Fruit fly (Drosophila melanogaster) whole organism, embryonic: ENCODE measurements around the gene Acn.

Experiments used
- Abd-B ChIP-seq: fragments of 200-800 bp; sonication (Bioruptor generic); optimal IDR thresholded peaks from 2 replicates; lab custom pipeline; 2018; ENCODE audit warnings: missing biosample characterization, mild to moderate bottlenecking, missing genetic modification characterization, moderate library complexity
- C15 ChIP-seq: fragments of 200-800 bp; sonication (Bioruptor generic); IDR thresholded peaks from 3 replicates; pipeline ENCODE4 v1.3.6; 2022; ENCODE audit warnings: missing biosample characterization, missing genetic modification characterization
- CG10274 ChIP-seq: fragments of 200-800 bp; sonication (Bioruptor generic); optimal IDR thresholded peaks from 3 replicates; lab custom pipeline; 2017; ENCODE audit warnings: missing biosample characterization, mild to moderate bottlenecking, missing genetic modification characterization
- CG10366 ChIP-seq: fragments of 200-800 bp; sonication (Bioruptor generic); IDR thresholded peaks from 2 replicates; pipeline ENCODE4 v1.3.6; 2022; ENCODE audit warnings: missing biosample characterization, missing genetic modification characterization
- CG10565 ChIP-seq: fragments of 200-800 bp; sonication (Bioruptor generic); optimal IDR thresholded peaks from 3 replicates; lab custom pipeline; 2016; ENCODE audit warnings: missing biosample characterization, mild to moderate bottlenecking, missing genetic modification characterization
- CG13424 ChIP-seq: fragments of 200-800 bp; sonication (Bioruptor generic); optimal IDR thresholded peaks from 2 replicates; lab custom pipeline; 2019; ENCODE audit warnings: missing biosample characterization, mild to moderate bottlenecking, missing genetic modification characterization, moderate library complexity
- CG13624 ChIP-seq: fragments of 200-800 bp; sonication (Bioruptor generic); optimal IDR thresholded peaks from 2 replicates; lab custom pipeline; 2016; ENCODE audit warnings: missing biosample characterization, missing genetic modification characterization
- CG14667 ChIP-seq: fragments of 200-800 bp; sonication (Bioruptor generic); IDR thresholded peaks from 2 replicates; pipeline ENCODE4 v1.3.6; 2022; ENCODE audit warnings: missing biosample characterization, missing genetic modification characterization
- CG15073 ChIP-seq: fragments of 200-800 bp; sonication (Bioruptor generic); optimal IDR thresholded peaks from 2 replicates; lab custom pipeline; 2016; ENCODE audit warnings: missing biosample characterization, missing genetic modification characterization
- CG15479 ChIP-seq: fragments of 200-800 bp; sonication (Bioruptor generic); optimal IDR thresholded peaks from 3 replicates; lab custom pipeline; 2019; ENCODE audit warnings: missing biosample characterization, mild to moderate bottlenecking, missing genetic modification characterization, moderate library complexity
- CG16863 ChIP-seq: fragments of 200-800 bp; sonication (Bioruptor generic); optimal IDR thresholded peaks from 3 replicates; lab custom pipeline; 2016; ENCODE audit warnings: missing biosample characterization, missing genetic modification characterization
- CG2120 ChIP-seq: fragments of 200-800 bp; sonication (Bioruptor generic); optimal IDR thresholded peaks from 3 replicates; lab custom pipeline; 2016; ENCODE audit warnings: missing biosample characterization, missing genetic modification characterization
- CG31224 ChIP-seq: fragments of 200-800 bp; sonication (Bioruptor generic); IDR thresholded peaks from 2 replicates; pipeline ENCODE4 v1.3.6; 2022; ENCODE audit warnings: missing biosample characterization, missing genetic modification characterization
- CG32767 ChIP-seq: fragments of 200-800 bp; sonication (Bioruptor generic); IDR thresholded peaks from 2 replicates; pipeline ENCODE4 v1.3.6; 2022; ENCODE audit warnings: missing biosample characterization, missing genetic modification characterization
- CG3407 ChIP-seq: fragments of 200-800 bp; sonication (Bioruptor generic); optimal IDR thresholded peaks from 2 replicates; lab custom pipeline; 2018; ENCODE audit warnings: missing biosample characterization, mild to moderate bottlenecking, missing genetic modification characterization
- CG3995 ChIP-seq: fragments of 200-800 bp; sonication (Bioruptor generic); optimal IDR thresholded peaks from 3 replicates; lab custom pipeline; 2016; ENCODE audit warnings: missing biosample characterization, missing genetic modification characterization
- CG4404 ChIP-seq: fragments of 200-800 bp; sonication (Bioruptor generic); IDR thresholded peaks from 2 replicates; pipeline ENCODE4 v1.3.6; 2022; ENCODE audit warnings: missing biosample characterization, missing genetic modification characterization
- CG4730 ChIP-seq: fragments of 200-800 bp; sonication (Bioruptor generic); IDR thresholded peaks from 2 replicates; pipeline ENCODE4 v1.3.6; 2022; ENCODE audit warnings: missing biosample characterization, missing genetic modification characterization
- CG7987 ChIP-seq: fragments of 200-800 bp; sonication (Bioruptor generic); optimal IDR thresholded peaks from 2 replicates; lab custom pipeline; 2018; ENCODE audit warnings: missing biosample characterization, mild to moderate bottlenecking, missing genetic modification characterization, moderate library complexity
- CG8290 ChIP-seq, 3 experiments: fragments of 200-800 bp; sonication (Bioruptor generic); optimal IDR thresholded peaks; 2 replicates each; lab custom pipeline; 2016 to 2019; ENCODE audit warnings: missing biosample characterization in 3 of 3, missing genetic modification characterization in 3 of 3, mild to moderate bottlenecking in 2 of 3, moderate library complexity in 1 of 3
- CG8478 ChIP-seq: fragments of >200 bp; optimal IDR thresholded peaks from 2 replicates; lab custom pipeline; 2018
- CG8924 ChIP-seq: fragments of 200-800 bp; optimal IDR thresholded peaks from 3 replicates; lab custom pipeline; 2019; ENCODE audit warnings: missing biosample characterization, mild to moderate bottlenecking, missing genetic modification characterization, moderate library complexity
- Chrac-16 ChIP-seq: fragments of 200-800 bp; sonication (Bioruptor generic); optimal IDR thresholded peaks from 3 replicates; lab custom pipeline; 2016; ENCODE audit warnings: missing biosample characterization, missing genetic modification characterization
- D ChIP-seq, 2 experiments: fragments of 200-800 bp in 1 of 2; fragments of >200 bp in 1 of 2; sonication (Bioruptor generic) in 1 of 2; optimal IDR thresholded peaks; 2 replicates in 1 of 2; 3 replicates in 1 of 2; lab custom pipeline; 2017; ENCODE audit warnings: mild to moderate bottlenecking in 1 of 2, missing biosample characterization in 1 of 2, missing genetic modification characterization in 1 of 2, missing genetic modification reagents in 1 of 2
- Doc2 ChIP-seq: fragments of 200-800 bp; sonication (Bioruptor generic); IDR thresholded peaks from 2 replicates; pipeline ENCODE4 v1.3.6; 2022; ENCODE audit warnings: missing biosample characterization, missing genetic modification characterization
- HLH3B ChIP-seq: fragments of 200-800 bp; sonication (Bioruptor generic); IDR thresholded peaks from 2 replicates; pipeline ENCODE4 v1.3.6; 2022; ENCODE audit warnings: missing biosample characterization, missing genetic modification characterization
- Hmx ChIP-seq: fragments of 200-800 bp; sonication (Bioruptor generic); optimal IDR thresholded peaks from 2 replicates; lab custom pipeline; 2016; ENCODE audit warnings: missing biosample characterization, missing genetic modification characterization
- Lim3 ChIP-seq: fragments of 200-800 bp; sonication (Bioruptor generic); IDR thresholded peaks from 2 replicates; pipeline ENCODE4 v1.3.6; 2022; ENCODE audit warnings: missing biosample characterization, missing genetic modification characterization
- Mes4 ChIP-seq: fragments of 200-800 bp; sonication (Bioruptor generic); optimal IDR thresholded peaks from 2 replicates; lab custom pipeline; 2016; ENCODE audit warnings: missing biosample characterization, missing genetic modification characterization
- NC2β ChIP-seq: fragments of 200-800 bp; sonication (Bioruptor generic); optimal IDR thresholded peaks from 2 replicates; lab custom pipeline; 2016; ENCODE audit warnings: missing biosample characterization, missing genetic modification characterization
- Neu2 ChIP-seq: fragments of 200-800 bp; sonication (Bioruptor generic); optimal IDR thresholded peaks from 3 replicates; lab custom pipeline; 2016; ENCODE audit warnings: missing biosample characterization, missing genetic modification characterization, borderline replicate concordance
- Opbp ChIP-seq: fragments of 200-800 bp; sonication (Bioruptor generic); IDR thresholded peaks from 3 replicates; pipeline ENCODE4 v1.3.6; 2022; ENCODE audit warnings: missing biosample characterization, missing genetic modification characterization; ENCODE audit not compliant: partially characterized antibody
- Sin3A ChIP-seq: fragments of >200 bp; optimal IDR thresholded peaks from 2 replicates; lab custom pipeline; 2018
- Stat92E ChIP-seq, 3 experiments: fragments of >200 bp in 2 of 3; fragments of 200-800 bp in 1 of 3; sonication (Bioruptor generic) in 1 of 3; optimal IDR thresholded peaks; 2 replicates each; lab custom pipeline; 2017 to 2019; ENCODE audit warnings: missing biosample characterization in 3 of 3, missing genetic modification characterization in 3 of 3, mild to moderate bottlenecking in 1 of 3, moderate library complexity in 1 of 3
- az2 ChIP-seq: fragments of 200-800 bp; sonication (Bioruptor generic); optimal IDR thresholded peaks from 3 replicates; lab custom pipeline; 2016; ENCODE audit warnings: missing biosample characterization, missing genetic modification characterization
- cad ChIP-seq: fragments of >200 bp; optimal IDR thresholded peaks from 2 replicates; lab custom pipeline; 2017; ENCODE audit warnings: missing biosample characterization, missing genetic modification characterization
- crol ChIP-seq: fragments of 200-800 bp; sonication (Bioruptor generic); IDR thresholded peaks from 2 replicates; pipeline ENCODE4 v1.3.6; 2022; ENCODE audit warnings: missing biosample characterization, missing genetic modification characterization
- danr ChIP-seq: fragments of 200-800 bp; sonication (Bioruptor generic); IDR thresholded peaks from 2 replicates; pipeline ENCODE4 v1.3.6; 2022; ENCODE audit warnings: missing biosample characterization, missing genetic modification characterization
- eyg ChIP-seq: fragments of 200-800 bp; sonication (Bioruptor generic); optimal IDR thresholded peaks from 3 replicates; lab custom pipeline; 2016; ENCODE audit warnings: missing biosample characterization, missing genetic modification characterization
- gce ChIP-seq: fragments of 200-800 bp; sonication (Bioruptor generic); IDR thresholded peaks from 3 replicates; pipeline ENCODE4 v1.3.6; 2022; ENCODE audit warnings: missing biosample characterization, missing genetic modification characterization
- lbe ChIP-seq: fragments of 200-800 bp; sonication (Bioruptor generic); optimal IDR thresholded peaks from 2 replicates; lab custom pipeline; 2016; ENCODE audit warnings: missing biosample characterization, mild to moderate bottlenecking, missing genetic modification characterization
- lov ChIP-seq, 2 experiments: fragments of 200-800 bp in 1 of 2; fragments of >200 bp in 1 of 2; sonication (Bioruptor generic) in 1 of 2; IDR thresholded peaks in 1 of 2; optimal IDR thresholded peaks in 1 of 2; 2 replicates in 1 of 2; 3 replicates in 1 of 2; pipeline versions ENCODE4 v1.3.6 to Lab custom; 2017 to 2022; ENCODE audit warnings: missing biosample characterization in 1 of 2, missing genetic modification characterization in 1 of 2
- maf-S ChIP-seq: fragments of 200-800 bp; sonication (Bioruptor generic); optimal IDR thresholded peaks from 2 replicates; lab custom pipeline; 2016; ENCODE audit warnings: missing biosample characterization, missing genetic modification characterization
- pfk ChIP-seq: fragments of 200-800 bp; sonication (Bioruptor generic); optimal IDR thresholded peaks from 2 replicates; lab custom pipeline; 2018; ENCODE audit warnings: missing biosample characterization, mild to moderate bottlenecking, missing genetic modification characterization, moderate library complexity
- run ChIP-seq: fragments of 200-800 bp; sonication (Bioruptor generic); optimal IDR thresholded peaks from 3 replicates; lab custom pipeline; 2018; ENCODE audit warnings: missing biosample characterization, mild to moderate bottlenecking, missing genetic modification characterization
- stc ChIP-seq: fragments of 200-800 bp; sonication (Bioruptor generic); IDR thresholded peaks from 2 replicates; pipeline ENCODE4 v1.3.6; 2022; ENCODE audit warnings: missing biosample characterization, missing genetic modification characterization
- tna ChIP-seq: fragments of 200-800 bp; sonication (Bioruptor generic); IDR thresholded peaks from 2 replicates; pipeline ENCODE4 v1.3.6; 2022; ENCODE audit warnings: missing biosample characterization, missing genetic modification characterization; ENCODE audit not compliant: partially characterized antibody
- zfh1 ChIP-seq: fragments of 200-800 bp; sonication (Bioruptor generic); IDR thresholded peaks from 3 replicates; pipeline ENCODE4 v1.3.6; 2022; ENCODE audit warnings: missing biosample characterization, missing genetic modification characterization

The Acn gene

dm6 chr2L:19023972-19024743, 21.0 kb upstream of the Acn start (continued):
- TF ChIP-seq Doc2 (GFP tag; lab: Robert Waterston, UW) (no peak), CG31224 (GFP tag; lab: Robert Waterston, UW) (no peak), Lim3 (no peak), gce (GFP tag; lab: Robert Waterston, UW) (no peak), CG10274 (GFP tag; lab: Kevin White, UChicago) (peak; percentile 9), CG2120 (GFP tag; lab: Kevin White, UChicago) (peak; percentile 75), NC2β (GFP tag; lab: Kevin White, UChicago) (no peak), stc (GFP tag; lab: Robert Waterston, UW) (peak; percentile 41; the same call in 1 of the 2 replicates), Chrac-16 (GFP tag; lab: Kevin White, UChicago) (peak; percentile 22), lbe (GFP tag; lab: Kevin White, UChicago) (no peak), eyg (GFP tag; lab: Kevin White, UChicago) (no peak), CG16863 (no peak), Opbp (GFP tag; lab: Robert Waterston, UW) (no peak), CG14667 (peak; percentile 21; the same call in 1 of the 2 replicates), Abd-B (peak; percentile 36), danr (GFP tag; lab: Robert Waterston, UW) (no peak), CG8478 (lab: Kevin White, UChicago) (no peak), C15 (GFP tag; lab: Robert Waterston, UW) (no peak), CG15479 (GFP tag; lab: Kevin White, UChicago) (no peak), CG10366 (peak; percentile 27; the same call in 1 of the 2 replicates), HLH3B (0 out of 2 replicates have a peak, but pooled peaks have one; percentile 46), cad (GFP tag; lab: Kevin White, UChicago) (no peak), Mes4 (no peak), CG4730 (GFP tag; lab: Robert Waterston, UW) (no peak), Hmx (GFP tag; lab: Kevin White, UChicago) (peak; percentile 9), Stat92E (GFP tag; optimal IDR thresholded peaks at IDR 0.05; lab: Kevin White, UChicago) (no peak), Sin3A (lab: Kevin White, UChicago) (no peak), CG15073 (GFP tag; lab: Kevin White, UChicago) (no peak), Neu2 (GFP tag; lab: Kevin White, UChicago) (no peak), crol (GFP tag; lab: Robert Waterston, UW) (peak; percentile 90), CG7987 (peak; percentile 10), CG4404 (GFP tag; lab: Robert Waterston, UW) (no peak; the same call in 1 of the 2 replicates), CG10565 (GFP tag; lab: Kevin White, UChicago) (no peak), maf-S (GFP tag; lab: Kevin White, UChicago) (no peak), pfk (GFP tag; lab: Kevin White, UChicago) (no peak), CG8924 (tag; lab: Kevin White, UChicago) (peak; percentile 84), D (optimal IDR thresholded peaks at IDR 0.05; lab: Kevin White, UChicago) (no peak), D (GFP tag; optimal IDR thresholded peaks at IDR 0.05; lab: Kevin White, UChicago) (peak; percentile 67), CG32767 (GFP tag; lab: Robert Waterston, UW) (no peak), az2 (GFP tag; lab: Kevin White, UChicago) (peak; percentile 45), CG3995 (GFP tag; lab: Kevin White, UChicago) (no peak), CG3407 (GFP tag; lab: Kevin White, UChicago) (peak; percentile 15), tna (GFP tag; lab: Robert Waterston, UW) (no peak), CG13624 (peak; percentile 5), CG13424 (tag; lab: Kevin White, UChicago) (peak; percentile 87), zfh1 (0 out of 3 replicates have a peak, but pooled peaks have one; percentile 32), CG8290 (GFP tag; optimal IDR thresholded peaks at IDR 0.05; lab: Kevin White, UChicago) (no peak), CG8290 (tag; optimal IDR thresholded peaks at IDR 0.05; lab: Kevin White, UChicago) (peak in 1 of 2 experiments; percentile 22), lov (optimal IDR thresholded peaks at IDR 0.05; lab: Kevin White, UChicago) (no peak), lov (GFP tag; IDR thresholded peaks at IDR 0.05; lab: Robert Waterston, UW) (no peak), run (tag; lab: Kevin White, UChicago) (peak; percentile 38)
